Worm (Caenorhabditis elegans) whole organism, L4 larva: ENCODE results near the gene C35A5.4.
A peak's percentile ranks its signal among the peaks of the same experiment; 100 is the strongest.

Source experiments
- D1046.2 ChIP-seq: fragments of 200-800 bp; sonication (Bioruptor generic); IDR thresholded peaks from 2 replicates; pipeline ENCODE4 v1.3.6; 2022; ENCODE audit warnings: missing genetic modification characterization, missing compliant biosample characterization
- F10B5.3 ChIP-seq: sonication (generic microtip); optimal IDR thresholded peaks from 2 replicates; lab custom pipeline; 2016; ENCODE audit warnings: mild to moderate bottlenecking, missing genetic modification characterization, missing compliant biosample characterization
- F37D6.2 ChIP-seq: sonication (generic microtip); optimal IDR thresholded peaks from 2 replicates; lab custom pipeline; 2016; ENCODE audit warnings: mild to moderate bottlenecking, missing genetic modification characterization, missing compliant biosample characterization
- F44E2.7 ChIP-seq: fragments of 200-800 bp; sonication (Bioruptor generic); IDR thresholded peaks from 2 replicates; pipeline ENCODE4 v2.1.2; 2022; ENCODE audit warnings: missing genetic modification characterization, missing compliant biosample characterization
- T20F7.1 ChIP-seq: fragments of 200-800 bp; sonication (Bioruptor generic); optimal IDR thresholded peaks from 2 replicates; lab custom pipeline; 2018; ENCODE audit warnings: mild to moderate bottlenecking, missing genetic modification characterization, missing compliant biosample characterization
- Y48G9A.11 ChIP-seq: fragments of 200-800 bp; sonication (Bioruptor generic); IDR thresholded peaks from 2 replicates; pipeline ENCODE4 v1.3.6; 2022; ENCODE audit warnings: missing genetic modification reagents, missing genetic modification characterization, missing compliant biosample characterization
- ZK337.2 ChIP-seq: fragments of 200-800 bp; sonication (Bioruptor generic); IDR thresholded peaks from 2 replicates; pipeline ENCODE4 v1.3.6; 2022; ENCODE audit warnings: missing genetic modification reagents, missing genetic modification characterization, missing compliant biosample characterization
- aha-1 ChIP-seq: fragments of 150-350 bp; peaks from one replicate; lab custom pipeline; 2014; ENCODE audit warnings: missing biosample characterization, missing genetic modification characterization
- aly-2 ChIP-seq: sonication (generic microtip); optimal IDR thresholded peaks from 2 replicates; lab custom pipeline; 2018; ENCODE audit warnings: missing biosample characterization, missing genetic modification characterization
- daf-19 ChIP-seq: fragments of 200-800 bp; sonication (Bioruptor generic); conservative IDR thresholded peaks from 2 replicates; pipeline ENCODE4 v1.3.6; 2022; ENCODE audit warnings: missing genetic modification characterization, missing compliant biosample characterization
- dmd-6 ChIP-seq: fragments of 200-800 bp; sonication (Bioruptor generic); IDR thresholded peaks from 2 replicates; pipeline ENCODE4 v1.3.6; 2022; ENCODE audit warnings: missing genetic modification reagents, missing genetic modification characterization, missing compliant biosample characterization
- dmd-9 ChIP-seq: fragments of 200-800 bp; sonication (Bioruptor generic); IDR thresholded peaks from 2 replicates; pipeline ENCODE4 v1.3.6; 2022; ENCODE audit warnings: missing genetic modification reagents, missing genetic modification characterization, missing compliant biosample characterization
- dpl-1 ChIP-seq: fragments of 150-350 bp; optimal IDR thresholded peaks from 2 replicates; lab custom pipeline; 2014; ENCODE audit warnings: missing biosample characterization, missing genetic modification reagents, missing genetic modification characterization
- duxl-1 ChIP-seq: sonication (generic microtip); optimal IDR thresholded peaks from 2 replicates; lab custom pipeline; 2016; ENCODE audit warnings: mild to moderate bottlenecking, missing genetic modification characterization, moderate library complexity, missing compliant biosample characterization; ENCODE audit not compliant: poor library complexity
- fkh-10 ChIP-seq: fragments of 150-350 bp; optimal IDR thresholded peaks from 2 replicates; lab custom pipeline; 2014; ENCODE audit warnings: missing biosample characterization, missing genetic modification reagents, missing genetic modification characterization
- gei-8 ChIP-seq: fragments of 200-800 bp; sonication (Bioruptor generic); optimal IDR thresholded peaks from 2 replicates; lab custom pipeline; 2018; ENCODE audit warnings: mild to moderate bottlenecking, missing genetic modification characterization, missing compliant biosample characterization
- hmg-1.1 ChIP-seq: fragments of 200-800 bp; sonication (Bioruptor generic); IDR thresholded peaks from 2 replicates; pipeline ENCODE4 v1.3.6; 2022; ENCODE audit warnings: missing genetic modification reagents, missing genetic modification characterization, missing compliant biosample characterization
- lin-1 ChIP-seq: fragments of 200-800 bp; sonication (Bioruptor generic); IDR thresholded peaks from 2 replicates; pipeline ENCODE4 v1.3.6; 2022; ENCODE audit warnings: missing genetic modification reagents, missing genetic modification characterization, missing compliant biosample characterization
- lin-13 ChIP-seq: fragments of 150-350 bp; optimal IDR thresholded peaks from 2 replicates; lab custom pipeline; 2014; ENCODE audit warnings: missing biosample characterization, missing genetic modification reagents, missing genetic modification characterization
- lsy-2 ChIP-seq, 2 experiments: fragments of 150-350 bp in 1 of 2; sonication (generic microtip) in 1 of 2; optimal IDR thresholded peaks; 2 replicates each; lab custom pipeline; 2014 to 2017; ENCODE audit warnings: missing biosample characterization in 2 of 2, missing genetic modification characterization in 2 of 2
- madf-5 ChIP-seq, 2 experiments: fragments of 200-800 bp; sonication (Bioruptor generic); IDR thresholded peaks; 2 replicates each; pipeline ENCODE4 v1.3.6; 2022; ENCODE audit warnings: missing compliant biosample characterization in 2 of 2, missing genetic modification characterization in 2 of 2
- mdl-1 ChIP-seq, 2 experiments: fragments of 150-350 bp in 1 of 2; sonication (generic microtip) in 1 of 2; optimal IDR thresholded peaks; 2 replicates each; lab custom pipeline; 2014 to 2017; ENCODE audit warnings: missing biosample characterization in 2 of 2, missing genetic modification characterization in 2 of 2
- mdt-29 ChIP-seq: fragments of 200-800 bp; sonication (Bioruptor generic); IDR thresholded peaks from 2 replicates; pipeline ENCODE4 v1.3.6; 2022; ENCODE audit warnings: missing genetic modification reagents, missing genetic modification characterization, missing compliant biosample characterization
- mes-2 ChIP-seq: sonication (generic microtip); optimal IDR thresholded peaks from 2 replicates; lab custom pipeline; 2016; ENCODE audit warnings: missing genotype, mild to moderate bottlenecking, missing genetic modification characterization, missing compliant biosample characterization; ENCODE audit not compliant: poor library complexity, severe bottlenecking
- mxl-2 ChIP-seq: fragments of 200-800 bp; sonication (Bioruptor generic); conservative IDR thresholded peaks from 2 replicates; pipeline ENCODE4 v1.3.6; 2022; ENCODE audit warnings: missing genetic modification reagents, missing genetic modification characterization, missing compliant biosample characterization
- mxl-3 ChIP-seq: fragments of 200-800 bp; sonication (Bioruptor generic); optimal IDR thresholded peaks from 2 replicates; lab custom pipeline; 2018; ENCODE audit warnings: mild to moderate bottlenecking, missing genetic modification characterization, missing compliant biosample characterization
- nhr-102 ChIP-seq: sonication (generic microtip); optimal IDR thresholded peaks from 2 replicates; lab custom pipeline; 2016; ENCODE audit warnings: mild to moderate bottlenecking, missing genetic modification characterization, moderate library complexity, missing compliant biosample characterization
- nhr-237 ChIP-seq: sonication (generic microtip); optimal IDR thresholded peaks from 2 replicates; lab custom pipeline; 2017; ENCODE audit warnings: missing biosample characterization, missing genetic modification characterization
- nhr-25 ChIP-seq: sonication (generic microtip); optimal IDR thresholded peaks from 2 replicates; lab custom pipeline; 2017; ENCODE audit warnings: missing genetic modification characterization, mild to moderate bottlenecking, missing compliant biosample characterization, antibody characterized with exemption, moderate library complexity, borderline replicate concordance; ENCODE audit not compliant: insufficient read depth
- nhr-48 ChIP-seq: sonication (generic microtip); optimal IDR thresholded peaks from 2 replicates; lab custom pipeline; 2016; ENCODE audit warnings: mild to moderate bottlenecking, missing genetic modification characterization, missing compliant biosample characterization
- nhr-6 ChIP-seq: fragments of 150-350 bp; optimal IDR thresholded peaks from 2 replicates; lab custom pipeline; 2014; ENCODE audit warnings: missing biosample characterization, missing genetic modification characterization
- pha-4 ChIP-seq, 2 experiments: fragments of 150-350 bp in 1 of 2; fragments of 200-800 bp in 1 of 2; sonication (Bioruptor generic) in 1 of 2; IDR thresholded peaks in 1 of 2; optimal IDR thresholded peaks in 1 of 2; 2 replicates each; pipeline versions ENCODE4 v1.3.6 to Lab custom; 2014 to 2022; ENCODE audit warnings: missing genetic modification characterization in 2 of 2, missing genetic modification reagents in 2 of 2, missing biosample characterization in 1 of 2, missing compliant biosample characterization in 1 of 2
- rbr-2 ChIP-seq: sonication (generic microtip); optimal IDR thresholded peaks from 2 replicates; lab custom pipeline; 2016; ENCODE audit warnings: missing genotype, missing genetic modification characterization, missing compliant biosample characterization
- saeg-2 ChIP-seq: fragments of 200-800 bp; sonication (Bioruptor generic); IDR thresholded peaks from 2 replicates; pipeline ENCODE4 v1.3.6; 2022; ENCODE audit warnings: missing genetic modification reagents, missing genetic modification characterization, missing compliant biosample characterization
- sdz-12 ChIP-seq: fragments of 200-800 bp; sonication (Bioruptor generic); optimal IDR thresholded peaks from 2 replicates; lab custom pipeline; 2018; ENCODE audit warnings: mild to moderate bottlenecking, missing genetic modification characterization, missing compliant biosample characterization
- tag-97 ChIP-seq: fragments of 200-800 bp; sonication (Bioruptor generic); IDR thresholded peaks from 2 replicates; pipeline ENCODE4 v1.3.6; 2022; ENCODE audit warnings: missing genetic modification characterization, missing compliant biosample characterization
- tra-1 ChIP-seq: fragments of 200-800 bp; sonication (Bioruptor generic); IDR thresholded peaks from 2 replicates; pipeline ENCODE4 v1.3.6; 2022; ENCODE audit warnings: missing genetic modification reagents, missing genetic modification characterization, missing compliant biosample characterization
- unc-130 ChIP-seq: sonication (generic microtip); optimal IDR thresholded peaks from 2 replicates; lab custom pipeline; 2016; ENCODE audit warnings: missing genetic modification reagents, missing genetic modification characterization, missing compliant biosample characterization
- unc-39 ChIP-seq: sonication (generic microtip); optimal IDR thresholded peaks from 2 replicates; lab custom pipeline; 2017; ENCODE audit warnings: missing biosample characterization, missing genetic modification characterization
- unc-62 ChIP-seq, 3 experiments: fragments of 150-350 bp in 1 of 3; sonication (generic microtip); optimal IDR thresholded peaks in 2 of 3; peaks in 1 of 3; 1 replicate in 1 of 3; 2 replicates in 2 of 3; lab custom pipeline; 2014 to 2017; ENCODE audit warnings: missing biosample characterization in 3 of 3, missing genetic modification characterization in 3 of 3, missing genetic modification reagents in 3 of 3, missing genotype in 1 of 3
- zfp-3 ChIP-seq: fragments of 200-800 bp; sonication (Bioruptor generic); conservative IDR thresholded peaks from 2 replicates; pipeline ENCODE4 v1.3.6; 2022; ENCODE audit warnings: missing genetic modification reagents, missing genetic modification characterization, missing compliant biosample characterization
- zip-2 ChIP-seq: fragments of 150-350 bp; optimal IDR thresholded peaks from 2 replicates; lab custom pipeline; 2014; ENCODE audit warnings: missing biosample characterization, missing genetic modification characterization
- ztf-11 ChIP-seq: fragments of 150-350 bp; optimal IDR thresholded peaks from 2 replicates; lab custom pipeline; 2014; ENCODE audit warnings: missing biosample characterization, missing genetic modification characterization

C35A5.4 gene

ce11 chrV:10514271-10514670, 17.4 kb downstream of the C35A5.4 start, which contains the start of gene dmsr-8:
Gene dmsr-8, minus strand, starts transcription at chrV:10514371.
- TF ChIP-seq duxl-1: no peak
- TF ChIP-seq F37D6.2 (tag; lab: Kevin White, UChicago): no peak
- TF ChIP-seq unc-39: no peak
- peak in 1 of 2 experiments; percentile 61 for TF ChIP-seq unc-62 (GFP tag; optimal IDR thresholded peaks at IDR 0.05 in 1 of 2; lab: Kevin White, UChicago)
- TF ChIP-seq unc-62 (tag; optimal IDR thresholded peaks at IDR 0.05; lab: Kevin White, UChicago): no peak
- no peak for TF ChIP-seq daf-19 (GFP tag; lab: Robert Waterston, UW)
- TF ChIP-seq, all 104 proteins: peak for 1

DNA sequence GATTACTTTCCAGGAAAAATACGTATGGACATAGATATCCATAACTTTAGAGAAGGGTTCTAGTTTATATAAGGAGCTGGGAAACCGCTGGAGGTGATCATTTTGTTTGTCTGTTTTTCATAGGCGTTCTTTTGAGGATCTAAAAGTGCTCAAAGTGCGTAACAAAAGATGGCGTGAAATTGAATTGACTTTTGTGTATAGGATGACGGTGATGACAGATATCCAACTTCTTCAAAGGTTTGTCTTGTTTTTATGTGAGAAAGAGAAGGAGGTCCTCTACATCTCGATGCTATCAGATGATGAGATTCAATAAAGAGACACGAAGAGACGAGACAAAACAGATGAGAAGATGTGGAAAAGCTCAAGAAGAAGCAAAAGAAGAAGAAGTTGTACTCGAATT, 19.9 kb downstream of the C35A5.4 start:
- TF ChIP-seq unc-62 (GFP tag; optimal IDR thresholded peaks at IDR 0.05 in 1 of 2; lab: Kevin White, UChicago) (peak in 1 of 2 experiments; percentile 96), unc-62 (tag; optimal IDR thresholded peaks at IDR 0.05; lab: Kevin White, UChicago) (no peak), gei-8 (no peak), aha-1 (no peak)

DNA sequence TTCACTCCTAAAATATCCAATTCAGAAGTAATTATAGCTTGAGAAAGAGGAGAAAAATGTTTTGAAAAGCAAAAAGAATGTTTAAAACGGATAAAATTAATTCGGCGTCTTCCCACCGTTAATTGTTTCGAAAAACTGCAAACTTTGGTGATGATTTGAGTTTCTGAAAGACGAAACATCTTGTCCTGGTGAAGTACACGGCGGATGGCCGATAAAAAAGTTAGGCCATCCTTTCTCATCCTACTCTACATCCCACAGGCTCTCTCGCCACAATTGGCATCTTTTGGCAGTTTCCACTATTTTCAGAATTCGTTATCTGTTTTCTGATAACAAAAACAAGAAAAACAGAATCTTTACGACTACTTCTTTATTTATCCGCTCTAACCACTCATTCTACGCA, 29.1 kb downstream of the C35A5.4 start, which contains the start of the genes C35A5.8 and hda-11:
TSS of gene C35A5.8 (minus strand) at position 7 of the 400 bp plus-strand sequence.
TSS of gene hda-11 (plus strand) at position 283 of the 400 bp plus-strand sequence.
- TF ChIP-seq nhr-237 (tag; lab: Kevin White, UChicago): no peak
- TF ChIP-seq daf-19 (GFP tag; lab: Robert Waterston, UW): no peak
- TF ChIP-seq saeg-2 (GFP tag; lab: Robert Waterston, UW): no peak
- peak; percentile 32 for TF ChIP-seq nhr-6 (tag; lab: Kevin White, UChicago)
- peak; percentile 74 for TF ChIP-seq unc-130 (GFP tag; lab: Kevin White, UChicago)
- peak; percentile 31 for TF ChIP-seq nhr-48 (tag; lab: Kevin White, UChicago)
- TF ChIP-seq ZK337.2 (GFP tag; lab: Robert Waterston, UW): peak; percentile 89
- TF ChIP-seq mxl-2: 0 out of 2 replicates have a peak, but pooled peaks have one; percentile 27
- peak; percentile 31 for TF ChIP-seq mxl-3 (GFP tag; lab: Kevin White, UChicago)
- TF ChIP-seq dpl-1: peak; percentile 73
- TF ChIP-seq dmd-6 (GFP tag; lab: Robert Waterston, UW): peak; percentile 61
- TF ChIP-seq lin-13 (GFP tag; lab: Kevin White, UChicago): no peak
- TF ChIP-seq F10B5.3: no peak
- TF ChIP-seq tag-97 (GFP tag; lab: Robert Waterston, UW): 0 out of 2 replicates have a peak, but pooled peaks have one; percentile 31
- TF ChIP-seq D1046.2 (GFP tag; lab: Robert Waterston, UW): 0 out of 2 replicates have a peak, but pooled peaks have one; percentile 68
- peak; percentile 89; the same call in 1 of the 2 replicates for TF ChIP-seq dmd-9 (GFP tag; lab: Robert Waterston, UW)
- no peak for TF ChIP-seq zip-2 (tag; lab: Kevin White, UChicago)
- TF ChIP-seq madf-5 (GFP tag; IDR thresholded peaks at IDR 0.05; lab: Robert Waterston, UW): no peak
- no peak for TF ChIP-seq aly-2 (tag; lab: Kevin White, UChicago)
- peak in 1 of 2 experiments; percentile 92 for TF ChIP-seq unc-62 (GFP tag; optimal IDR thresholded peaks at IDR 0.05 in 1 of 2; lab: Kevin White, UChicago)
- no peak for TF ChIP-seq unc-62 (tag; optimal IDR thresholded peaks at IDR 0.05; lab: Kevin White, UChicago)
- TF ChIP-seq sdz-12 (GFP tag; lab: Kevin White, UChicago): peak; percentile 41
- peak; percentile 48 for TF ChIP-seq Y48G9A.11 (GFP tag; lab: Robert Waterston, UW)
- TF ChIP-seq gei-8: no peak
- peak; percentile 48 for TF ChIP-seq rbr-2 (tag; lab: Kevin White, UChicago)
- peak; percentile 4 for TF ChIP-seq nhr-25 (tag; lab: Kevin White, UChicago)
- no peak for TF ChIP-seq mdt-29
- TF ChIP-seq nhr-102 (tag; lab: Kevin White, UChicago): no peak
- TF ChIP-seq hmg-1.1 (GFP tag; lab: Robert Waterston, UW): peak; percentile 44; the same call in 1 of the 2 replicates
- peak; percentile 46; the same call in 1 of the 2 replicates for TF ChIP-seq zfp-3 (GFP tag; lab: Robert Waterston, UW)
- TF ChIP-seq ztf-11 (tag; lab: Kevin White, UChicago): no peak
- TF ChIP-seq mdl-1 (tag; optimal IDR thresholded peaks at IDR 0.05; lab: Kevin White, UChicago): no peak
- TF ChIP-seq F44E2.7 (GFP tag; lab: Robert Waterston, UW): no peak
- peak in 1 of 2 experiments; percentile 78 for TF ChIP-seq lsy-2 (tag; optimal IDR thresholded peaks at IDR 0.05; lab: Kevin White, UChicago)
- no peak for TF ChIP-seq T20F7.1 (GFP tag; lab: Kevin White, UChicago)
- TF ChIP-seq pha-4 (GFP tag; IDR thresholded peaks at IDR 0.05; lab: Robert Waterston, UW): no peak; the same call in 1 of the 2 replicates
- no peak for TF ChIP-seq pha-4 (tag; optimal IDR thresholded peaks at IDR 0.05; lab: Kevin White, UChicago)
- TF ChIP-seq fkh-10 (GFP tag; lab: Kevin White, UChicago): no peak
- no peak for TF ChIP-seq lin-1 (GFP tag; lab: Robert Waterston, UW)
- peak; percentile 42 for TF ChIP-seq aha-1
- 0 out of 2 replicates have a peak, but pooled peaks have one; percentile 50 for TF ChIP-seq tra-1
- peak; percentile 98 for TF ChIP-seq mes-2 (tag; lab: Kevin White, UChicago)
